Worm (Caenorhabditis elegans) whole organism, L1 larva: Measurements from ENCODE around the gene Y46E12A.3.

Source experiments
- egl-13 ChIP-seq: sonication (generic microtip); optimal IDR thresholded peaks from 2 replicates; lab custom pipeline; 2016; ENCODE audit warnings: missing genotype, missing genetic modification reagents, missing genetic modification characterization, missing compliant biosample characterization
- nhr-237 ChIP-seq: fragments of 150-350 bp; optimal IDR thresholded peaks from 2 replicates; lab custom pipeline; 2014; ENCODE audit warnings: missing biosample characterization, missing genetic modification characterization
- unc-62 ChIP-seq: fragments of 150-350 bp; optimal IDR thresholded peaks from 2 replicates; lab custom pipeline; 2014; ENCODE audit warnings: missing biosample characterization, missing genetic modification reagents, missing genetic modification characterization

DNA sequence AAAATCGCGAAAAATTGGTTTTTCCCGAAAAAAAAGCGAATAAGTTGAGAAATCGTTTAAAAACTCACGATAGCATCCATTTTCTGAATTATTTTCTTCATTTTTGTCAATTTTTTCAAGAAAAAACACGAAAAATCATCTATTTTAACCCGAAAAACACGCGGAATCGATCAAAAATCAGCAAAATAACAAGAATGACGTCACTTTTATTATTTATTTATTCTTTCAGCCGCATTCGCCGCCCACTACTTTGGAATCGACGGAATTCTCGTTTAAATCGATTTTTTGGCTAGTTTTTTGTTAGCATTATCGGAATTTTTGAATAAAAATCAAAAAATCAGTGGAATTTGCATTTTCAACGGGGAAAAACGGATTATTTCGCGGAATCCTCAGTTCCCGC, 23.2 kb upstream of the Y46E12A.3 start, which contains the start of gene Y39A3CL.4:
- no peak for TF ChIP-seq egl-13
- no peak for TF ChIP-seq nhr-237 (tag; lab: Kevin White, UChicago)
- no peak for TF ChIP-seq unc-62 (GFP tag; lab: Kevin White, UChicago)
